Worm (Caenorhabditis elegans) whole organism, midembryonic: ENCODE results near the gene Y82E9BR.20.
"Not testable (repeated sequence)": the region's sequence is repeated elsewhere in the genome, so short reads cannot be mapped to it uniquely, and the experiment has no call there.

Experiments
- ref-1 ChIP-seq: fragments of 200-800 bp; sonication (Bioruptor generic); conservative IDR thresholded peaks from 2 replicates; pipeline ENCODE4 v1.3.6; 2022; ENCODE audit warnings: missing genetic modification reagents, missing genetic modification characterization, missing compliant biosample characterization
- tab-1 ChIP-seq: fragments of 200-800 bp; sonication (Bioruptor generic); IDR thresholded peaks from 2 replicates; pipeline ENCODE4 v1.3.6; 2022; ENCODE audit warnings: missing genetic modification characterization, missing compliant biosample characterization
- ztf-23 ChIP-seq: fragments of 200-800 bp; sonication (Bioruptor generic); IDR thresholded peaks from 2 replicates; pipeline ENCODE4 v1.3.6; 2022; ENCODE audit warnings: missing genetic modification reagents, missing genetic modification characterization, missing compliant biosample characterization

ce11 chrIII:1420357-1420814 is 46.2 kb downstream of the Y82E9BR.20 start:
- TF ChIP-seq ztf-23 (GFP tag; lab: Robert Waterston, UW); tab-1 (GFP tag; lab: Robert Waterston, UW); ref-1: not testable (repeated sequence)
